Worm (Caenorhabditis elegans): ENCODE measurements around the gene W02H3.1.

W02H3.1 gene

ce11 chrX:11067256-11067655, 38.0 kb downstream of the W02H3.1 start:
- TF ChIP-seq zim-3 (tag; optimal IDR thresholded peaks at IDR 0.05) (no peak), ztf-18 (tag; optimal IDR thresholded peaks at IDR 0.05) (no peak), snpc-3.4 (tag; optimal IDR thresholded peaks at IDR 0.05) (no peak), dpl-1 (GFP tag; optimal IDR thresholded peaks at IDR 0.05) (no peak)

ce11 chrX:11064799-11065198, 40.5 kb downstream of the W02H3.1 start, which contains the start of gene lpr-4:
lpr-4 (plus strand) TSS chrX:11065126.
- no peak for TF ChIP-seq F52B5.7 (tag; optimal IDR thresholded peaks at IDR 0.05)
- TF ChIP-seq hmg-1.2 (GFP tag; IDR thresholded peaks at IDR 0.05) = no peak
- no peak for TF ChIP-seq ztf-3 (GFP tag; optimal IDR thresholded peaks at IDR 0.05)
- TF ChIP-seq F23B12.7 (tag; optimal IDR thresholded peaks at IDR 0.05; ENCODE audit: insufficient read depth) = no peak
- TF ChIP-seq ztf-25 (GFP tag; IDR thresholded peaks at IDR 0.05) = no peak
- TF ChIP-seq lin-54 (GFP tag; optimal IDR thresholded peaks at IDR 0.05) = no peak
- TF ChIP-seq snpc-1.1 (tag; optimal IDR thresholded peaks at IDR 0.05; ENCODE audit: insufficient read depth) = no peak
- TF ChIP-seq snpc-4 (GFP tag; optimal IDR thresholded peaks at IDR 0.05) = no peak
- no peak for TF ChIP-seq snpc-4 (tag; optimal IDR thresholded peaks at IDR 0.05)
- no peak for TF ChIP-seq ztf-22 (GFP tag; optimal IDR thresholded peaks at IDR 0.05)
- TF ChIP-seq ceh-79 (tag; optimal IDR thresholded peaks at IDR 0.05) = no peak
- no peak for TF ChIP-seq zfh-2 (GFP tag; conservative IDR thresholded peaks at IDR 0.05)
- TF ChIP-seq athp-1 (tag; optimal IDR thresholded peaks at IDR 0.05) = no peak

- TF ChIP-seq C17E4.6 (GFP tag; IDR thresholded peaks at IDR 0.05) (no peak), zim-3 (tag; optimal IDR thresholded peaks at IDR 0.05) (no peak), madf-10 (tag; optimal IDR thresholded peaks at IDR 0.05) (no peak), snpc-1.1 (tag; optimal IDR thresholded peaks at IDR 0.05; ENCODE audit: insufficient read depth) (no peak), tbp1 (GFP tag; optimal IDR thresholded peaks at IDR 0.05) (no peak), T07F8.4 (tag; optimal IDR thresholded peaks at IDR 0.05) (no peak), attf-5 (GFP tag; optimal IDR thresholded peaks at IDR 0.05) (no peak)
These were observed 43.4 kb downstream of the W02H3.1 start, which contains the start of gene lpr-5 for ce11 chrX:11061904-11062303. lpr-5 (plus strand) TSS chrX:11062123.

ce11 chrX:11060940-11061339, 44.3 kb downstream of the W02H3.1 start:
- TF ChIP-seq F23B12.7 (tag; optimal IDR thresholded peaks at IDR 0.05; ENCODE audit: insufficient read depth) (no peak), aptf-2 (GFP tag; conservative IDR thresholded peaks at IDR 0.05) (no peak), ceh-58 (GFP tag; IDR thresholded peaks at IDR 0.05) (no peak)

ce11 chrX:11059744-11060143, 45.5 kb downstream of the W02H3.1 start, which contains the start of gene lpr-6:
lpr-6 (plus strand) TSS chrX:11059994.
- no peak for TF ChIP-seq B0336.3 (GFP tag; IDR thresholded peaks at IDR 0.05)
- no peak for TF ChIP-seq let-607 (tag; optimal IDR thresholded peaks at IDR 0.05)
- no peak for TF ChIP-seq ama-1 (optimal IDR thresholded peaks at IDR 0.05)
- TF ChIP-seq ama-1 (GFP tag; optimal IDR thresholded peaks at IDR 0.05) = no peak
- TF ChIP-seq sptf-2 (GFP tag; optimal IDR thresholded peaks at IDR 0.05) = no peak
- TF ChIP-seq bed-1 (GFP tag; IDR thresholded peaks at IDR 0.05) = no peak
- TF ChIP-seq snpc-1.1 (tag; optimal IDR thresholded peaks at IDR 0.05; ENCODE audit: insufficient read depth) = no peak
- no peak for TF ChIP-seq lin-26 (GFP tag; IDR thresholded peaks at IDR 0.05)
- no peak for TF ChIP-seq ztf-22 (GFP tag; optimal IDR thresholded peaks at IDR 0.05)
- TF ChIP-seq attf-5 (GFP tag; optimal IDR thresholded peaks at IDR 0.05) = no peak
- TF ChIP-seq egrh-3 (GFP tag; IDR thresholded peaks at IDR 0.05) = no peak
- TF ChIP-seq nhr-120 (GFP tag; IDR thresholded peaks at IDR 0.05) = no peak
- TF ChIP-seq hrde-1 (tag; optimal IDR thresholded peaks at IDR 0.05; ENCODE audit: borderline replicate concordance) = no peak
- TF ChIP-seq egl-18 (GFP tag; IDR thresholded peaks at IDR 0.05) = no peak

Measured in whole organism, young adult.